Worm (Caenorhabditis elegans): Measurements from ENCODE around the gene F45D11.5.
"Not testable (repeated sequence)": the region's sequence is repeated elsewhere in the genome, so short reads cannot be mapped to it uniquely, and the experiment has no call there.

F45D11.5 gene

ce11 chrII:1006375-1006774, 4.9 kb downstream of the F45D11.5 start, which contains the start of gene F45D11.14:
TSS of gene F45D11.14 (minus strand) at chrII:1006475.
- TF ChIP-seq madf-9 (GFP tag; conservative IDR thresholded peaks at IDR 0.05); set-16 (GFP tag; IDR thresholded peaks at IDR 0.05); lin-13 (GFP tag; optimal IDR thresholded peaks at IDR 0.05): not testable (repeated sequence)

DNA sequence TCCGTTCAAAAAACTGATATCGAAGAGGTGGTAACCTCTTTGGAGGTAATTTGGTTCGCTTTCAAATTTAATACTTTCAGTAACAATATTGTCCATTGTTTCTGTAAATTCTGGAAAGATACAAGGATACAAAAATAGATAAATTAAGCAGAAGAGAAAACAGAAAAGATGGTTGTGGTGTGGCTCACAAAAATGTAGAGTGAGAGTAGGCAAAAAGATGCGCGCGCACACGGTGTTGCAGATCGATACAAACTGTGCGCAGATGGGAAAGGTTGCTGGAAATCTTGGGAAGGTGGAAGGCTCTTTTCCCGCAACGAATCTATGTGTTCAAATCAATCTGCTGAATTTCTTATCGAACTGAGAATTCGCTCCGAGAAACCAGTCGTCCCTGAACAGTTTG, 23.2 kb downstream of the F45D11.5 start, which contains the start of gene btb-11:
btb-11 (minus strand) TSS at position 101 of the 400 bp plus-strand sequence.
- TF ChIP-seq jun-1 (tag; optimal IDR thresholded peaks at IDR 0.05); Y5F2A.4 (GFP tag; optimal IDR thresholded peaks at IDR 0.05); saeg-2 (GFP tag; IDR thresholded peaks at IDR 0.05): not testable (repeated sequence)

DNA sequence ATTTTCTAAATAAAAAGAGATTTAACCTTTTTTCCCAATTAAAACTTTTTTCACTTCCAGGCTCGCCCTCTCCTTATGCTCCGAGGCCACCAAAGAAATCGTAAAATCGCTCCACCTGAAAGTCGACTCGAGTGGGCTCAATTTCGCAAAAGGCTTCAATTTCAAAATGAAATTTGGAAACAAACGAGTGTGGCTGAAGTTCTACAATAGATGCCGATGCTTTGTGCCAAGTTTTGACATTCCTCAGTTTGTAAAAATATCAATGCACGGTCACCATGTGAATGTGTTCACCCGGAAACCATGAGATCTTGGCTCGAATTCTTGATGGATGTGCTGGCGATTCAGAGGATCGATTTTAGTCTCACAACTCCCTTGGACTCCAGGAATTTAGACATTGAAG, 25.2 kb downstream of the F45D11.5 start, which contains the start of gene M01D1.12:
M01D1.12 (plus strand) TSS at position 301 of the 400 bp plus-strand sequence.
- TF ChIP-seq dmd-9 (GFP tag; IDR thresholded peaks at IDR 0.05) (no peak), spr-1 (tag; optimal IDR thresholded peaks at IDR 0.05) (no peak), dmd-6 (GFP tag; IDR thresholded peaks at IDR 0.05) (no peak), nhr-102 (tag; optimal IDR thresholded peaks at IDR 0.05) (no peak), snpc-1.2 (GFP tag; IDR thresholded peaks at IDR 0.05) (no peak)

DNA sequence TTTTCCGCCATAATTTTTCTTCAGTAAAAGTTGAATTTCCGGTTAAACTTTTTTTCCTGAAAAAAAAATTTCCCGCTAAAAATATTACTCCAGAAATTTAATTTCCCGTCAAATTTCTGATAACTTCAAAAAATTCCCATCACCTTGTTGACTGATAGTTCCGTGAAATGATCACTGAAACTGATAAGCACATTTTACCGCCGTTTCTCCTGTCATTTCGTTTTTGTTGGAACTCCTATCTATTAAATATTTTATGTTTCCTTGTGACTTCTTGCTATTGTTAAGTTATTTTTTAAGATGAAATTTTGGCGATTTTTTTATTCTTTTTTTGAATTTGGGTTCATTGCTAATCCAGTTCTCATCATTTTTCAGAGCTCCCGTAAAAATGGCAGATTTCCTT, 27.1 kb downstream of the F45D11.5 start, which contains the start of gene math-34:
math-34 (plus strand) TSS at position 371 of the 400 bp plus-strand sequence.
- no peak for TF ChIP-seq Y105C5A.15 (GFP tag; IDR thresholded peaks at IDR 0.05)
- TF ChIP-seq dmd-9 (GFP tag; IDR thresholded peaks at IDR 0.05), result no peak
- no peak for TF ChIP-seq ZK546.5 (tag; optimal IDR thresholded peaks at IDR 0.05)
- peak; percentile 65 for TF ChIP-seq nhr-28 (tag; optimal IDR thresholded peaks at IDR 0.05)
- TF ChIP-seq nhr-77 (tag; optimal IDR thresholded peaks at IDR 0.05), result peak; percentile 41
- TF ChIP-seq gei-8 (GFP tag; optimal IDR thresholded peaks at IDR 0.05), result no peak
- TF ChIP-seq aha-1 (tag), result no peak
- TF ChIP-seq zfp-2 (tag; optimal IDR thresholded peaks at IDR 0.05), result no peak
- no peak for TF ChIP-seq dmd-8 (GFP tag; IDR thresholded peaks at IDR 0.05)
- no peak for TF ChIP-seq dpl-1 (GFP tag; optimal IDR thresholded peaks at IDR 0.05)
- TF ChIP-seq snpc-1.2 (GFP tag; IDR thresholded peaks at IDR 0.05), result no peak
- 0 out of 2 replicates have a peak, but pooled peaks have one; percentile 23 for TF ChIP-seq tra-1 (GFP tag; IDR thresholded peaks at IDR 0.05)
- no peak for TF ChIP-seq attf-4 (tag; optimal IDR thresholded peaks at IDR 0.05)
- no peak for TF ChIP-seq duxl-1 (tag; optimal IDR thresholded peaks at IDR 0.05; ENCODE audit: poor library complexity)
- TF ChIP-seq fkh-10 (GFP tag; optimal IDR thresholded peaks at IDR 0.05), result no peak
- TF ChIP-seq madf-9 (GFP tag; conservative IDR thresholded peaks at IDR 0.05), result no peak
- TF ChIP-seq zag-1 (tag; optimal IDR thresholded peaks at IDR 0.05), result no peak
- no peak for TF ChIP-seq ceh-44 (GFP tag; IDR thresholded peaks at IDR 0.05)
- TF ChIP-seq dmd-6 (GFP tag; IDR thresholded peaks at IDR 0.05), result peak; percentile 68
- TF ChIP-seq lin-13 (GFP tag; optimal IDR thresholded peaks at IDR 0.05), result no peak
- TF ChIP-seq Y75B8A.6 (GFP tag; IDR thresholded peaks at IDR 0.05), result no peak
- TF ChIP-seq nhr-76 (tag; optimal IDR thresholded peaks at IDR 0.05), result no peak
- no peak for TF ChIP-seq dve-1 (tag; optimal IDR thresholded peaks at IDR 0.05; ENCODE audit: insufficient read depth)
- no peak for TF ChIP-seq mdl-1 (tag; optimal IDR thresholded peaks at IDR 0.05)
- TF ChIP-seq nhr-42 (GFP tag; IDR thresholded peaks at IDR 0.05), result no peak
- no peak for TF ChIP-seq unc-39 (tag; optimal IDR thresholded peaks at IDR 0.05)
- TF ChIP-seq Y48G9A.11 (GFP tag; IDR thresholded peaks at IDR 0.05), result no peak
- TF ChIP-seq snpc-4 (tag; optimal IDR thresholded peaks at IDR 0.05), result no peak
- no peak for TF ChIP-seq nhr-11 (tag; optimal IDR thresholded peaks at IDR 0.05)
- TF ChIP-seq nhr-237 (tag; optimal IDR thresholded peaks at IDR 0.05), result no peak
- no peak for TF ChIP-seq daf-16 (GFP tag; optimal IDR thresholded peaks at IDR 0.05)
- peak; percentile 68 for TF ChIP-seq daf-16 (tag; optimal IDR thresholded peaks at IDR 0.05)
- TF ChIP-seq lin-15B (tag; optimal IDR thresholded peaks at IDR 0.05), result no peak
- TF ChIP-seq F10B5.3 (tag; optimal IDR thresholded peaks at IDR 0.05), result no peak
- TF ChIP-seq madf-5 (GFP tag; IDR thresholded peaks at IDR 0.05), result no peak
- no peak for TF ChIP-seq nhr-48 (tag; optimal IDR thresholded peaks at IDR 0.05)
- TF ChIP-seq T20F7.1 (GFP tag; optimal IDR thresholded peaks at IDR 0.05), result no peak
- no peak for TF ChIP-seq daf-12 (tag; optimal IDR thresholded peaks at IDR 0.05)
- TF ChIP-seq R02D3.7 (tag; optimal IDR thresholded peaks at IDR 0.05), result no peak
- TF ChIP-seq T26A8.4 (GFP tag; IDR thresholded peaks at IDR 0.05), result no peak

All from whole organism, L4 larva.